Fruit fly (Drosophila melanogaster): ENCODE measurements around the gene wac.

Gene wac

dm6 chr3L:282276-282675 is 24.3 kb downstream of the wac start:
- TF ChIP-seq CG6163 (GFP tag; IDR thresholded peaks at IDR 0.05) (peak; percentile 68; the same call in 2 of the 3 replicates), fd59A (GFP tag; optimal IDR thresholded peaks at IDR 0.05) (no peak), CG10631 (GFP tag; optimal IDR thresholded peaks at IDR 0.05) (no peak), eg (GFP tag; IDR thresholded peaks at IDR 0.05) (peak; percentile 40; the same call in 1 of the 3 replicates), Hr38 (GFP tag; optimal IDR thresholded peaks at IDR 0.05) (no peak), CG1621 (tag; optimal IDR thresholded peaks at IDR 0.05) (peak; percentile 77), CG8119 (GFP tag; IDR thresholded peaks at IDR 0.05) (peak; percentile 28; the same call in 1 of the 3 replicates), dac (GFP tag; optimal IDR thresholded peaks at IDR 0.05) (no peak), OdsH (GFP tag; optimal IDR thresholded peaks at IDR 0.05) (no peak), CG3919 (GFP tag; optimal IDR thresholded peaks at IDR 0.05) (peak; percentile 1), vri (GFP tag; optimal IDR thresholded peaks at IDR 0.05) (no peak), CG6854 (GFP tag; optimal IDR thresholded peaks at IDR 0.05) (peak; percentile 45), CG9139 (GFP tag; optimal IDR thresholded peaks at IDR 0.05) (no peak), CG15336 (GFP tag; IDR thresholded peaks at IDR 0.05) (peak; percentile 53; the same call in 1 of the 2 replicates), ss (GFP tag; optimal IDR thresholded peaks at IDR 0.05) (peak in 1 of 2 experiments; percentile 19), Eip93F (GFP tag; optimal IDR thresholded peaks at IDR 0.05) (no peak), CG8632 (GFP tag; optimal IDR thresholded peaks at IDR 0.05) (no peak), salr (GFP tag; optimal IDR thresholded peaks at IDR 0.05) (no peak), svp (GFP tag) (peak; percentile 82)

- no peak for TF ChIP-seq Eip75B (GFP tag; optimal IDR thresholded peaks at IDR 0.05)
- no peak for TF ChIP-seq CG11294 (GFP tag; IDR thresholded peaks at IDR 0.05)
- TF ChIP-seq CG32006 (GFP tag; optimal IDR thresholded peaks at IDR 0.05), result no peak
- no peak for TF ChIP-seq pdm3 (GFP tag; optimal IDR thresholded peaks at IDR 0.05)
- TF ChIP-seq Lpt (GFP tag; optimal IDR thresholded peaks at IDR 0.05), result peak; percentile 47
- TF ChIP-seq eg (GFP tag; IDR thresholded peaks at IDR 0.05), result no peak; the same call in 2 of the 3 replicates
- TF ChIP-seq CG6808 (GFP tag; optimal IDR thresholded peaks at IDR 0.05), result peak; percentile 5
- TF ChIP-seq CG6276 (GFP tag; optimal IDR thresholded peaks at IDR 0.05), result no peak
- no peak for TF ChIP-seq OdsH (GFP tag; optimal IDR thresholded peaks at IDR 0.05)
- no peak for TF ChIP-seq CG7368 (GFP tag; optimal IDR thresholded peaks at IDR 0.05)
- peak; percentile 50 for TF ChIP-seq Eip78C (GFP tag)
- TF ChIP-seq fd59A (GFP tag; optimal IDR thresholded peaks at IDR 0.05), result no peak
- no peak for TF ChIP-seq Sox102F (GFP tag; optimal IDR thresholded peaks at IDR 0.05)
- TF ChIP-seq achi (GFP tag; optimal IDR thresholded peaks at IDR 0.05), result no peak
- no peak for TF ChIP-seq Smox (GFP tag; optimal IDR thresholded peaks at IDR 0.05)
- TF ChIP-seq CG6854 (GFP tag; optimal IDR thresholded peaks at IDR 0.05), result no peak
- TF ChIP-seq CG11762 (GFP tag; optimal IDR thresholded peaks at IDR 0.05; ENCODE audit: insufficient read depth), result no peak
- TF ChIP-seq Sox14 (GFP tag; optimal IDR thresholded peaks at IDR 0.05), result no peak
- no peak for TF ChIP-seq Ets96B (tag; optimal IDR thresholded peaks at IDR 0.05)
- TF ChIP-seq Hr4 (GFP tag; optimal IDR thresholded peaks at IDR 0.05), result no peak
- no peak for TF ChIP-seq dac (GFP tag; optimal IDR thresholded peaks at IDR 0.05)
- peak in 1 of 2 experiments; percentile 48 for TF ChIP-seq ss (GFP tag; optimal IDR thresholded peaks at IDR 0.05)
- no peak for TF ChIP-seq cyc (GFP tag; optimal IDR thresholded peaks at IDR 0.05)
- TF ChIP-seq Met (GFP tag; optimal IDR thresholded peaks at IDR 0.05), result no peak
- no peak for TF ChIP-seq CG34406 (GFP tag; optimal IDR thresholded peaks at IDR 0.05)
- TF ChIP-seq acj6 (GFP tag; optimal IDR thresholded peaks at IDR 0.05), result no peak
- no peak for TF ChIP-seq CG10669 (GFP tag; optimal IDR thresholded peaks at IDR 0.05)
- no peak for TF ChIP-seq dsx (GFP tag; optimal IDR thresholded peaks at IDR 0.05; ENCODE audit: poor library complexity, severe bottlenecking)
Measured at dm6 chr3L:284253-284652, 26.3 kb downstream of the wac start.
